Worm (Caenorhabditis elegans): Measurements from ENCODE around the gene R08C7.5.

Gene R08C7.5

ce11 chrIV:4473767-4474166 lies 43.7 kb downstream of the R08C7.5 start (continued):
- TF ChIP-seq cebp-1 (GFP tag; IDR thresholded peaks at IDR 0.05) (no peak; the same call in 1 of the 2 replicates), cebp-1 (tag; optimal IDR thresholded peaks at IDR 0.05) (peak; percentile 66), mcd-1 (GFP tag; IDR thresholded peaks at IDR 0.05) (0 out of 2 replicates have a peak, but pooled peaks have one; percentile 26), aptf-3 (GFP tag; IDR thresholded peaks at IDR 0.05) (no peak), F57A8.1 (GFP tag; optimal IDR thresholded peaks at IDR 0.05) (no peak), nfya-2 (GFP tag; IDR thresholded peaks at IDR 0.05) (no peak), F52B5.7 (tag; optimal IDR thresholded peaks at IDR 0.05) (peak; percentile 56)

ce11 chrIV:4475362-4476086 lies 45.5 kb downstream of the R08C7.5 start:
- TF ChIP-seq snpc-1.1 (tag; optimal IDR thresholded peaks at IDR 0.05; ENCODE audit: insufficient read depth) (no peak), mcd-1 (GFP tag; IDR thresholded peaks at IDR 0.05) (0 out of 2 replicates have a peak, but pooled peaks have one; percentile 9), ets-4 (GFP tag; optimal IDR thresholded peaks at IDR 0.05) (no peak), repo-1 (tag; optimal IDR thresholded peaks at IDR 0.05) (peak; percentile 23), bed-1 (GFP tag; IDR thresholded peaks at IDR 0.05) (0 out of 2 replicates have a peak, but pooled peaks have one; percentile 10), K12H6.12 (tag; optimal IDR thresholded peaks at IDR 0.05) (no peak), F57A8.1 (GFP tag; optimal IDR thresholded peaks at IDR 0.05) (no peak), ccch-3 (GFP tag; optimal IDR thresholded peaks at IDR 0.05) (no peak), K11D2.4 (GFP tag; IDR thresholded peaks at IDR 0.05) (0 out of 2 replicates have a peak, but pooled peaks have one; percentile 33), madf-3 (GFP tag; IDR thresholded peaks at IDR 0.05) (0 out of 2 replicates have a peak, but pooled peaks have one; percentile 50), cebp-1 (GFP tag; IDR thresholded peaks at IDR 0.05) (no peak), cebp-1 (tag; optimal IDR thresholded peaks at IDR 0.05) (peak; percentile 6), atf-7 (tag; optimal IDR thresholded peaks at IDR 0.05) (peak; percentile 28), ekl-4 (GFP tag; IDR thresholded peaks at IDR 0.05) (peak; percentile 13; the same call in 1 of the 2 replicates), lin-26 (GFP tag; IDR thresholded peaks at IDR 0.05) (0 out of 2 replicates have a peak, but pooled peaks have one; percentile 54), Y53G8AR.9 (GFP tag; conservative IDR thresholded peaks at IDR 0.05) (no peak), nhr-80 (tag; optimal IDR thresholded peaks at IDR 0.05) (peak; percentile 41), let-607 (tag; optimal IDR thresholded peaks at IDR 0.05) (peak in 1 of 2 experiments; percentile 17)

- TF ChIP-seq F10E7.11 (tag; optimal IDR thresholded peaks at IDR 0.05), result no peak
- peak; percentile 4 for TF ChIP-seq tlf-1 (GFP tag; optimal IDR thresholded peaks at IDR 0.05)
- no peak for TF ChIP-seq D2030.7 (GFP tag; IDR thresholded peaks at IDR 0.05)
- TF ChIP-seq mcd-1 (GFP tag; IDR thresholded peaks at IDR 0.05), result peak; percentile 17; the same call in 1 of the 2 replicates
- peak; percentile 46 for TF ChIP-seq die-1 (tag; optimal IDR thresholded peaks at IDR 0.05)
- peak; percentile 59 for TF ChIP-seq K11D2.4 (GFP tag; IDR thresholded peaks at IDR 0.05)
- no peak for TF ChIP-seq xnd-1 (tag; optimal IDR thresholded peaks at IDR 0.05)
- no peak for TF ChIP-seq efl-1 (GFP tag; optimal IDR thresholded peaks at IDR 0.05)
- peak; percentile 33 for TF ChIP-seq F23B12.7 (tag; optimal IDR thresholded peaks at IDR 0.05; ENCODE audit: insufficient read depth)
- no peak for TF ChIP-seq cebp-2 (GFP tag; IDR thresholded peaks at IDR 0.05)
- TF ChIP-seq lin-26 (GFP tag; IDR thresholded peaks at IDR 0.05), result 0 out of 2 replicates have a peak, but pooled peaks have one; percentile 40
- no peak for TF ChIP-seq nhr-27 (tag; optimal IDR thresholded peaks at IDR 0.05)
- peak; percentile 32; the same call in 1 of the 2 replicates for TF ChIP-seq hmg-1.2 (GFP tag; IDR thresholded peaks at IDR 0.05)
- peak; percentile 52 for TF ChIP-seq ceh-27 (GFP tag; optimal IDR thresholded peaks at IDR 0.05)
- TF ChIP-seq attf-5 (GFP tag; optimal IDR thresholded peaks at IDR 0.05), result peak; percentile 55
- TF ChIP-seq chd-7 (tag; optimal IDR thresholded peaks at IDR 0.05), result peak; percentile 18
- TF ChIP-seq ama-1 (optimal IDR thresholded peaks at IDR 0.05), result peak; percentile 70
- TF ChIP-seq ama-1 (GFP tag; optimal IDR thresholded peaks at IDR 0.05), result peak in 1 of 2 experiments; percentile 6
- TF ChIP-seq nhr-120 (GFP tag; IDR thresholded peaks at IDR 0.05), result no peak
- peak; percentile 59 for TF ChIP-seq nhr-80 (tag; optimal IDR thresholded peaks at IDR 0.05)
- peak; percentile 15 for TF ChIP-seq tbp1 (GFP tag; optimal IDR thresholded peaks at IDR 0.05)
- TF ChIP-seq somi-1 (GFP tag; optimal IDR thresholded peaks at IDR 0.05), result peak; percentile 55
- TF ChIP-seq F39B2.1 (GFP tag; IDR thresholded peaks at IDR 0.05), result no peak
- TF ChIP-seq B0336.3 (GFP tag; IDR thresholded peaks at IDR 0.05), result peak; percentile 15; the same call in 1 of the 2 replicates
- peak; percentile 46 for TF ChIP-seq lin-40 (tag; optimal IDR thresholded peaks at IDR 0.05)
- peak; percentile 22 for TF ChIP-seq madf-10 (tag; optimal IDR thresholded peaks at IDR 0.05)
These were observed 47.0 kb downstream of the R08C7.5 start, which contains the start of gene M01H9.3 for ce11 chrIV:4477009-4477471. M01H9.3 (minus strand) TSS chrIV:4477059.

Data from whole organism, young adult.